Fruit fly (Drosophila melanogaster) whole organism, embryonic: Measurements from ENCODE around the gene CG1622.
A peak's percentile ranks its signal among the peaks of the same experiment; 100 is the strongest.

Source experiments
- BEAF-32 ChIP-seq: fragments of 200-800 bp; sonication (Bioruptor generic); optimal IDR thresholded peaks from 3 replicates; lab custom pipeline; 2017; ENCODE audit warnings: missing biosample characterization, missing genetic modification characterization, mild to moderate bottlenecking, moderate library complexity, missing genetic modification reagents
- CG12391 ChIP-seq: fragments of 200-800 bp; sonication (Bioruptor generic); optimal IDR thresholded peaks from 3 replicates; lab custom pipeline; 2018; ENCODE audit warnings: missing biosample characterization, mild to moderate bottlenecking, missing genetic modification characterization, moderate library complexity
- CG13624 ChIP-seq: fragments of 200-800 bp; sonication (Bioruptor generic); optimal IDR thresholded peaks from 2 replicates; lab custom pipeline; 2016; ENCODE audit warnings: missing biosample characterization, missing genetic modification characterization
- CG13894 ChIP-seq: fragments of 200-800 bp; sonication (Bioruptor generic); optimal IDR thresholded peaks from 3 replicates; lab custom pipeline; 2018; ENCODE audit warnings: missing biosample characterization, mild to moderate bottlenecking, missing genetic modification characterization, moderate library complexity
- CG14710 ChIP-seq: fragments of 200-800 bp; sonication (Bioruptor generic); optimal IDR thresholded peaks from 3 replicates; lab custom pipeline; 2019; ENCODE audit warnings: missing biosample characterization, mild to moderate bottlenecking, missing genetic modification characterization, moderate library complexity
- CG16813 ChIP-seq: fragments of 200-800 bp; sonication (Bioruptor generic); IDR thresholded peaks from 3 replicates; pipeline ENCODE4 v1.3.6; 2022; ENCODE audit warnings: missing biosample characterization, missing genetic modification characterization; ENCODE audit not compliant: partially characterized antibody
- CG17802 ChIP-seq: fragments of 200-800 bp; sonication (Bioruptor generic); optimal IDR thresholded peaks from 2 replicates; lab custom pipeline; 2018; ENCODE audit warnings: missing biosample characterization, mild to moderate bottlenecking, missing genetic modification characterization, moderate library complexity
- CG18599 ChIP-seq: fragments of 200-800 bp; sonication (Bioruptor generic); optimal IDR thresholded peaks from 3 replicates; lab custom pipeline; 2017; ENCODE audit warnings: missing biosample characterization, missing genetic modification characterization, mild to moderate bottlenecking, moderate library complexity, missing genetic modification reagents
- CG2129 ChIP-seq: fragments of 200-800 bp; sonication (Bioruptor generic); IDR thresholded peaks from 2 replicates; pipeline ENCODE4 v1.3.6; 2022; ENCODE audit warnings: missing biosample characterization, missing genetic modification characterization; ENCODE audit not compliant: partially characterized antibody
- CG30403 ChIP-seq: fragments of 200-800 bp; sonication (Bioruptor generic); optimal IDR thresholded peaks from 3 replicates; lab custom pipeline; 2016; ENCODE audit warnings: missing biosample characterization, missing genetic modification characterization
- CG3838 ChIP-seq: fragments of 200-800 bp; sonication (Bioruptor generic); optimal IDR thresholded peaks from 3 replicates; lab custom pipeline; 2016; ENCODE audit warnings: missing biosample characterization, missing genetic modification characterization
- CG7786 ChIP-seq: fragments of 200-800 bp; sonication (Bioruptor generic); optimal IDR thresholded peaks from 2 replicates; lab custom pipeline; 2016; ENCODE audit warnings: missing biosample characterization, missing genetic modification characterization
- CG7963 ChIP-seq: fragments of 200-800 bp; sonication (Bioruptor generic); IDR thresholded peaks from 3 replicates; pipeline ENCODE4 v1.3.6; 2022; ENCODE audit warnings: missing biosample characterization, missing genetic modification characterization; ENCODE audit not compliant: partially characterized antibody
- CG8290 ChIP-seq, 3 experiments: fragments of 200-800 bp; sonication (Bioruptor generic); optimal IDR thresholded peaks; 2 replicates each; lab custom pipeline; 2016 to 2019; ENCODE audit warnings: missing biosample characterization in 3 of 3, missing genetic modification characterization in 3 of 3, mild to moderate bottlenecking in 2 of 3, moderate library complexity in 1 of 3
- CG8924 ChIP-seq: fragments of 200-800 bp; optimal IDR thresholded peaks from 3 replicates; lab custom pipeline; 2019; ENCODE audit warnings: missing biosample characterization, mild to moderate bottlenecking, missing genetic modification characterization, moderate library complexity
- CG9932 ChIP-seq: fragments of 200-800 bp; sonication (Bioruptor generic); IDR thresholded peaks from 2 replicates; pipeline ENCODE4 v1.3.6; 2022; ENCODE audit warnings: missing biosample characterization, missing genetic modification characterization
- CoRest ChIP-seq: fragments of 200-800 bp; sonication (Bioruptor generic); optimal IDR thresholded peaks from 3 replicates; lab custom pipeline; 2018; ENCODE audit warnings: missing biosample characterization, mild to moderate bottlenecking, missing genetic modification characterization, moderate library complexity
- Ets97D ChIP-seq: fragments of 200-800 bp; sonication (Bioruptor generic); optimal IDR thresholded peaks from 3 replicates; lab custom pipeline; 2016; ENCODE audit warnings: missing biosample characterization, missing genetic modification characterization
- HLH4C ChIP-seq: fragments of 200-800 bp; sonication (Bioruptor generic); IDR thresholded peaks from 3 replicates; pipeline ENCODE4 v1.3.6; 2022; ENCODE audit warnings: missing biosample characterization, missing genetic modification characterization; ENCODE audit not compliant: partially characterized antibody
- HmgZ ChIP-seq: fragments of 200-800 bp; sonication (Bioruptor generic); optimal IDR thresholded peaks from 2 replicates; lab custom pipeline; 2018; ENCODE audit warnings: missing biosample characterization, mild to moderate bottlenecking, missing genetic modification characterization
- Hsf ChIP-seq: fragments of 200-800 bp; sonication (Bioruptor generic); optimal IDR thresholded peaks from 3 replicates; lab custom pipeline; 2016; ENCODE audit warnings: missing biosample characterization, missing genetic modification characterization
- Nf-YA ChIP-seq: fragments of 200-800 bp; sonication (Bioruptor generic); IDR thresholded peaks from 2 replicates; pipeline ENCODE4 v1.3.6; 2022; ENCODE audit warnings: missing biosample characterization, missing genetic modification characterization
- Opbp ChIP-seq: fragments of 200-800 bp; sonication (Bioruptor generic); IDR thresholded peaks from 3 replicates; pipeline ENCODE4 v1.3.6; 2022; ENCODE audit warnings: missing biosample characterization, missing genetic modification characterization; ENCODE audit not compliant: partially characterized antibody
- Pdp1 ChIP-seq, 2 experiments: fragments of 200-800 bp; sonication (Bioruptor generic); optimal IDR thresholded peaks; 3 replicates each; lab custom pipeline; 2016; ENCODE audit warnings: missing biosample characterization in 2 of 2, missing genetic modification characterization in 2 of 2, mild to moderate bottlenecking in 1 of 2, moderate library complexity in 1 of 2
- Rfx ChIP-seq: fragments of 200-800 bp; sonication (Bioruptor generic); IDR thresholded peaks from 2 replicates; pipeline ENCODE4 v1.3.6; 2022; ENCODE audit warnings: missing biosample characterization, missing genetic modification characterization
- Stat92E ChIP-seq, 3 experiments: fragments of >200 bp in 2 of 3; fragments of 200-800 bp in 1 of 3; sonication (Bioruptor generic) in 1 of 3; optimal IDR thresholded peaks; 2 replicates each; lab custom pipeline; 2017 to 2019; ENCODE audit warnings: missing biosample characterization in 3 of 3, missing genetic modification characterization in 3 of 3, mild to moderate bottlenecking in 1 of 3, moderate library complexity in 1 of 3
- amos ChIP-seq: fragments of 200-800 bp; sonication (Bioruptor generic); IDR thresholded peaks from 2 replicates; pipeline ENCODE4 v1.3.6; 2022; ENCODE audit warnings: missing biosample characterization, missing genetic modification characterization; ENCODE audit not compliant: partially characterized antibody
- ato ChIP-seq: fragments of 200-800 bp; sonication (Bioruptor generic); IDR thresholded peaks from 2 replicates; pipeline ENCODE4 v1.3.6; 2022; ENCODE audit warnings: missing biosample characterization, missing genetic modification characterization; ENCODE audit not compliant: partially characterized antibody
- caup ChIP-seq: fragments of 200-800 bp; sonication (Bioruptor generic); optimal IDR thresholded peaks from 3 replicates; lab custom pipeline; 2017; ENCODE audit warnings: missing biosample characterization, mild to moderate bottlenecking, missing genetic modification characterization, moderate library complexity; ENCODE audit not compliant: severe bottlenecking
- gce ChIP-seq: fragments of 200-800 bp; sonication (Bioruptor generic); IDR thresholded peaks from 3 replicates; pipeline ENCODE4 v1.3.6; 2022; ENCODE audit warnings: missing biosample characterization, missing genetic modification characterization
- gfzf ChIP-seq: fragments of 200-800 bp; sonication (Bioruptor generic); optimal IDR thresholded peaks from 2 replicates; lab custom pipeline; 2016; ENCODE audit warnings: missing biosample characterization, mild to moderate bottlenecking, missing genetic modification characterization, moderate library complexity
- hbn ChIP-seq: fragments of 200-800 bp; sonication (Bioruptor generic); IDR thresholded peaks from 2 replicates; pipeline ENCODE4 v1.3.6; 2022; ENCODE audit warnings: missing biosample characterization, missing genetic modification characterization; ENCODE audit not compliant: partially characterized antibody
- insv ChIP-seq, 2 experiments: fragments of 200-800 bp; sonication (Bioruptor generic); optimal IDR thresholded peaks; 3 replicates each; lab custom pipeline; 2016 to 2018; ENCODE audit warnings: missing biosample characterization in 2 of 2, missing genetic modification characterization in 2 of 2
- knrl ChIP-seq: fragments of 200-800 bp; sonication (Bioruptor generic); IDR thresholded peaks from 3 replicates; pipeline ENCODE4 v1.3.6; 2022; ENCODE audit warnings: missing biosample characterization, missing genetic modification characterization; ENCODE audit not compliant: partially characterized antibody
- lilli ChIP-seq: fragments of 200-800 bp; sonication (Bioruptor generic); optimal IDR thresholded peaks from 3 replicates; lab custom pipeline; 2016; ENCODE audit warnings: missing biosample characterization, missing genetic modification characterization
- lmd ChIP-seq: fragments of 200-800 bp; sonication (Bioruptor generic); IDR thresholded peaks from 2 replicates; pipeline ENCODE4 v1.3.6; 2022; ENCODE audit warnings: missing biosample characterization, missing genetic modification characterization
- mld ChIP-seq: fragments of 200-800 bp; sonication (Bioruptor generic); IDR thresholded peaks from 3 replicates; pipeline ENCODE4 v1.3.6; 2022; ENCODE audit warnings: missing biosample characterization, missing genetic modification characterization; ENCODE audit not compliant: partially characterized antibody
- nerfin-2 ChIP-seq: fragments of 200-800 bp; sonication (Bioruptor generic); IDR thresholded peaks from 2 replicates; pipeline ENCODE4 v1.3.6; 2022; ENCODE audit warnings: missing biosample characterization, missing genetic modification characterization; ENCODE audit not compliant: partially characterized antibody
- nom ChIP-seq: fragments of 200-800 bp; sonication (Bioruptor generic); optimal IDR thresholded peaks from 2 replicates; lab custom pipeline; 2017; ENCODE audit warnings: missing biosample characterization, missing genetic modification characterization, mild to moderate bottlenecking, moderate library complexity, missing genetic modification reagents
- rib ChIP-seq: fragments of 200-800 bp; sonication (Bioruptor generic); IDR thresholded peaks from 2 replicates; pipeline ENCODE4 v1.3.6; 2022; ENCODE audit warnings: missing biosample characterization, missing genetic modification characterization
- row ChIP-seq: fragments of 200-800 bp; sonication (Bioruptor generic); IDR thresholded peaks from 3 replicates; pipeline ENCODE4 v1.3.6; 2022; ENCODE audit warnings: missing biosample characterization, missing genetic modification characterization
- sd ChIP-seq: fragments of 200-800 bp; sonication (Bioruptor generic); optimal IDR thresholded peaks from 3 replicates; lab custom pipeline; 2018; ENCODE audit warnings: missing biosample characterization, mild to moderate bottlenecking, missing genetic modification characterization, moderate library complexity
- sr ChIP-seq: fragments of 200-800 bp; sonication (Bioruptor generic); IDR thresholded peaks from 3 replicates; pipeline ENCODE4 v1.3.6; 2022; ENCODE audit warnings: missing biosample characterization, missing genetic modification characterization
- vvl ChIP-seq: fragments of 200-800 bp; sonication (Bioruptor generic); IDR thresholded peaks from 2 replicates; pipeline ENCODE4 v1.3.6; 2022; ENCODE audit warnings: missing biosample characterization, missing genetic modification characterization
- zfh1 ChIP-seq: fragments of 200-800 bp; sonication (Bioruptor generic); IDR thresholded peaks from 3 replicates; pipeline ENCODE4 v1.3.6; 2022; ENCODE audit warnings: missing biosample characterization, missing genetic modification characterization

CG1622 gene

dm6 chrX:13285001-13285748, 11.7 kb upstream of the CG1622 start, which contains the start of the genes HDAC4 and CG15743 (continued):
- peak; percentile 92 for TF ChIP-seq CG16813 (GFP tag; lab: Robert Waterston, UW)
- TF ChIP-seq CG14710 = peak; percentile 52
- peak; percentile 91 for TF ChIP-seq HLH4C (GFP tag; lab: Robert Waterston, UW)
- peak; percentile 77 for TF ChIP-seq CG2129 (GFP tag; lab: Robert Waterston, UW)
- peak; percentile 18; the same call in 1 of the 2 replicates for TF ChIP-seq CG9932 (GFP tag; lab: Robert Waterston, UW)
- TF ChIP-seq Ets97D = peak; percentile 31
- 0 out of 2 replicates have a peak, but pooled peaks have one; percentile 33 for TF ChIP-seq rib (GFP tag; lab: Robert Waterston, UW)
- peak; percentile 8 for TF ChIP-seq CG8924 (tag; lab: Kevin White, UChicago)
- peak; percentile 15 for TF ChIP-seq Hsf (GFP tag; lab: Kevin White, UChicago)
- TF ChIP-seq sr (GFP tag; lab: Robert Waterston, UW) = 0 out of 3 replicates have a peak, but pooled peaks have one; percentile 18
- TF ChIP-seq amos (GFP tag; lab: Robert Waterston, UW) = peak; percentile 90; the same call in 1 of the 2 replicates
- peak; percentile 22 for TF ChIP-seq CG13894
- peak; percentile 5 for TF ChIP-seq CG30403 (GFP tag; lab: Kevin White, UChicago)
- no peak for TF ChIP-seq CG3838 (GFP tag; lab: Kevin White, UChicago)
- peak; percentile 8 for TF ChIP-seq sd (tag; lab: Kevin White, UChicago)
- peak; percentile 89 for TF ChIP-seq knrl (GFP tag; lab: Robert Waterston, UW)
- TF ChIP-seq ato (GFP tag; lab: Robert Waterston, UW) = peak; percentile 80
- peak; percentile 26 for TF ChIP-seq CG13624
- peak; percentile 19; the same call in 1 of the 2 replicates for TF ChIP-seq Rfx (GFP tag; lab: Robert Waterston, UW)
- peak; percentile 12 for TF ChIP-seq caup (GFP tag; lab: Kevin White, UChicago)
- TF ChIP-seq Stat92E (GFP tag; optimal IDR thresholded peaks at IDR 0.05; lab: Kevin White, UChicago) = peak in 1 of 3 experiments; percentile 53
- TF ChIP-seq CoRest = peak; percentile 12
- no peak for TF ChIP-seq CG17802 (tag; lab: Kevin White, UChicago)
- peak; percentile 40; the same call in 1 of the 2 replicates for TF ChIP-seq vvl
- TF ChIP-seq CG12391 (tag; lab: Kevin White, UChicago) = peak; percentile 44
- peak; percentile 15 for TF ChIP-seq CG18599 (GFP tag; lab: Kevin White, UChicago)
- peak; percentile 27 for TF ChIP-seq lilli (GFP tag; lab: Kevin White, UChicago)
- 0 out of 3 replicates have a peak, but pooled peaks have one; percentile 39 for TF ChIP-seq zfh1
- TF ChIP-seq hbn (GFP tag; lab: Robert Waterston, UW) = peak; percentile 88
- TF ChIP-seq gfzf (GFP tag; lab: Kevin White, UChicago) = peak; percentile 36
- peak; percentile 81 for TF ChIP-seq CG7963 (GFP tag; lab: Robert Waterston, UW)
- TF ChIP-seq Nf-YA (GFP tag; lab: Robert Waterston, UW) = no peak
- peak; percentile 84 for TF ChIP-seq nerfin-2 (GFP tag; lab: Robert Waterston, UW)
- TF ChIP-seq nom (GFP tag; lab: Kevin White, UChicago) = peak; percentile 37
- TF ChIP-seq Pdp1 (GFP tag; optimal IDR thresholded peaks at IDR 0.05; lab: Kevin White, UChicago) = peak; percentile 21 to 38
- TF ChIP-seq CG7786 (GFP tag; lab: Kevin White, UChicago) = no peak
- peak; percentile 94 for TF ChIP-seq BEAF-32 (GFP tag; lab: Kevin White, UChicago)
- TF ChIP-seq mld (GFP tag; lab: Robert Waterston, UW) = peak; percentile 80; the same call in 2 of the 3 replicates
- no peak for TF ChIP-seq lmd
- TF ChIP-seq HmgZ (tag; lab: Kevin White, UChicago) = no peak
- no peak for TF ChIP-seq gce
- TF ChIP-seq row (GFP tag; lab: Robert Waterston, UW) = peak; percentile 57; the same call in 2 of the 3 replicates
- TF ChIP-seq Opbp (GFP tag; lab: Robert Waterston, UW) = peak; percentile 86
- TF ChIP-seq CG8290 (GFP tag; optimal IDR thresholded peaks at IDR 0.05; lab: Kevin White, UChicago) = peak; percentile 59
- peak in 1 of 2 experiments; percentile 83 for TF ChIP-seq CG8290 (tag; optimal IDR thresholded peaks at IDR 0.05; lab: Kevin White, UChicago)
- peak in 1 of 2 experiments; percentile 85 for TF ChIP-seq insv (GFP tag; optimal IDR thresholded peaks at IDR 0.05; lab: Kevin White, UChicago)
